Fruit fly (Drosophila melanogaster) whole organism, embryonic: ENCODE measurements around the gene CG7739.
A peak's percentile ranks its signal among the peaks of the same experiment; 100 is the strongest.

Experiments
- Atf-2 ChIP-seq: fragments of 200-800 bp; sonication (Bioruptor generic); optimal IDR thresholded peaks from 2 replicates; lab custom pipeline; 2016; ENCODE audit warnings: missing biosample characterization, missing genetic modification characterization
- Atf6 ChIP-seq: fragments of 200-800 bp; sonication (Bioruptor generic); IDR thresholded peaks from 2 replicates; pipeline ENCODE4 v1.3.6; 2022; ENCODE audit warnings: missing biosample characterization, missing genetic modification characterization
- CG11247 ChIP-seq: fragments of 200-800 bp; sonication (Bioruptor generic); IDR thresholded peaks from 2 replicates; pipeline ENCODE4 v1.3.6; 2022; ENCODE audit warnings: missing biosample characterization, missing genetic modification characterization
- CG11560 ChIP-seq: fragments of 200-800 bp; sonication (Bioruptor generic); IDR thresholded peaks from 3 replicates; pipeline ENCODE4 v1.3.6; 2022; ENCODE audit warnings: missing biosample characterization, missing genetic modification characterization
- CG12299 ChIP-seq: fragments of 200-800 bp; sonication (Bioruptor generic); optimal IDR thresholded peaks from 2 replicates; lab custom pipeline; 2018; ENCODE audit warnings: missing biosample characterization, mild to moderate bottlenecking, missing genetic modification characterization
- CG12391 ChIP-seq: fragments of 200-800 bp; sonication (Bioruptor generic); optimal IDR thresholded peaks from 3 replicates; lab custom pipeline; 2018; ENCODE audit warnings: missing biosample characterization, mild to moderate bottlenecking, missing genetic modification characterization, moderate library complexity
- CG12744 ChIP-seq: fragments of 200-800 bp; sonication (Bioruptor generic); optimal IDR thresholded peaks from 2 replicates; lab custom pipeline; 2016; ENCODE audit warnings: missing biosample characterization, missing genetic modification characterization
- CG15011 ChIP-seq: fragments of 200-800 bp; sonication (Bioruptor generic); optimal IDR thresholded peaks from 3 replicates; lab custom pipeline; 2018; ENCODE audit warnings: missing biosample characterization, mild to moderate bottlenecking, missing genetic modification characterization
- CG15696 ChIP-seq: fragments of 200-800 bp; sonication (Bioruptor generic); optimal IDR thresholded peaks from 2 replicates; lab custom pipeline; 2019; ENCODE audit warnings: missing biosample characterization, mild to moderate bottlenecking, missing genetic modification characterization, moderate library complexity
- CG17829 ChIP-seq: fragments of 200-800 bp; optimal IDR thresholded peaks from 2 replicates; lab custom pipeline; 2019; ENCODE audit warnings: missing biosample characterization, mild to moderate bottlenecking, missing genetic modification characterization, moderate library complexity
- CG17912 ChIP-seq: fragments of 200-800 bp; sonication (Bioruptor generic); optimal IDR thresholded peaks from 2 replicates; lab custom pipeline; 2018; ENCODE audit warnings: missing biosample characterization, mild to moderate bottlenecking, missing genetic modification characterization
- CG18476 ChIP-seq: fragments of 200-800 bp; sonication (Bioruptor generic); optimal IDR thresholded peaks from 2 replicates; lab custom pipeline; 2016; ENCODE audit warnings: missing biosample characterization, mild to moderate bottlenecking, missing genetic modification characterization
- CG2116 ChIP-seq: fragments of 200-800 bp; sonication (Bioruptor generic); optimal IDR thresholded peaks from 3 replicates; lab custom pipeline; 2018; ENCODE audit warnings: missing biosample characterization, mild to moderate bottlenecking, missing genetic modification characterization
- CG2712 ChIP-seq: fragments of 200-800 bp; optimal IDR thresholded peaks from 3 replicates; lab custom pipeline; 2019; ENCODE audit warnings: missing biosample characterization, mild to moderate bottlenecking, missing genetic modification characterization, moderate library complexity
- CG34376 ChIP-seq: fragments of 200-800 bp; sonication (Bioruptor generic); optimal IDR thresholded peaks from 2 replicates; lab custom pipeline; 2018; ENCODE audit warnings: missing biosample characterization, mild to moderate bottlenecking, missing genetic modification characterization
- CG3847 ChIP-seq: fragments of 200-800 bp; sonication (Bioruptor generic); IDR thresholded peaks from 2 replicates; pipeline ENCODE4 v1.3.6; 2022; ENCODE audit warnings: missing biosample characterization, missing genetic modification characterization
- CG4424 ChIP-seq: fragments of 200-800 bp; sonication (Bioruptor generic); optimal IDR thresholded peaks from 3 replicates; lab custom pipeline; 2016; ENCODE audit warnings: missing biosample characterization, missing genetic modification characterization
- CG5953 ChIP-seq: fragments of 200-800 bp; sonication (Bioruptor generic); IDR thresholded peaks from 2 replicates; pipeline ENCODE4 v1.3.6; 2022; ENCODE audit warnings: missing biosample characterization, missing genetic modification characterization
- CG6689 ChIP-seq: fragments of 200-800 bp; sonication (Bioruptor generic); IDR thresholded peaks from 2 replicates; pipeline ENCODE4 v1.3.6; 2022; ENCODE audit warnings: missing biosample characterization, missing genetic modification characterization
- CG7372 ChIP-seq: fragments of 200-800 bp; sonication (Bioruptor generic); IDR thresholded peaks from 2 replicates; pipeline ENCODE4 v1.3.6; 2022; ENCODE audit warnings: missing biosample characterization, missing genetic modification characterization
- CG7839 ChIP-seq: fragments of 200-800 bp; sonication (Bioruptor generic); optimal IDR thresholded peaks from 3 replicates; lab custom pipeline; 2018; ENCODE audit warnings: missing biosample characterization, mild to moderate bottlenecking, missing genetic modification characterization, moderate library complexity
- CG7987 ChIP-seq: fragments of 200-800 bp; sonication (Bioruptor generic); optimal IDR thresholded peaks from 2 replicates; lab custom pipeline; 2018; ENCODE audit warnings: missing biosample characterization, mild to moderate bottlenecking, missing genetic modification characterization, moderate library complexity
- CG8359 ChIP-seq: fragments of 200-800 bp; sonication (Bioruptor generic); optimal IDR thresholded peaks from 2 replicates; lab custom pipeline; 2017; ENCODE audit warnings: missing biosample characterization, mild to moderate bottlenecking, missing genetic modification characterization, borderline replicate concordance
- CG8944 ChIP-seq: fragments of 200-800 bp; sonication (Bioruptor generic); optimal IDR thresholded peaks from 3 replicates; lab custom pipeline; 2016; ENCODE audit warnings: missing biosample characterization, missing genetic modification characterization
- Ets97D ChIP-seq: fragments of 200-800 bp; sonication (Bioruptor generic); optimal IDR thresholded peaks from 3 replicates; lab custom pipeline; 2016; ENCODE audit warnings: missing biosample characterization, missing genetic modification characterization
- Gug ChIP-seq: fragments of 200-800 bp; sonication (Bioruptor generic); IDR thresholded peaks from 4 replicates; pipeline ENCODE4 v1.3.6; 2022; ENCODE audit warnings: missing biosample characterization, missing genetic modification characterization
- HLHmδ ChIP-seq: fragments of 200-800 bp; sonication (Bioruptor generic); optimal IDR thresholded peaks from 2 replicates; lab custom pipeline; 2018; ENCODE audit warnings: missing biosample characterization, mild to moderate bottlenecking, missing genetic modification characterization, moderate library complexity
- Hmx ChIP-seq: fragments of 200-800 bp; sonication (Bioruptor generic); optimal IDR thresholded peaks from 2 replicates; lab custom pipeline; 2016; ENCODE audit warnings: missing biosample characterization, missing genetic modification characterization
- Hr51 ChIP-seq, 2 experiments: fragments of 200-800 bp; sonication (Bioruptor generic); optimal IDR thresholded peaks; 2 replicates in 1 of 2; 3 replicates in 1 of 2; lab custom pipeline; 2016 to 2018; ENCODE audit warnings: missing biosample characterization in 2 of 2, missing genetic modification characterization in 2 of 2, mild to moderate bottlenecking in 1 of 2, moderate library complexity in 1 of 2
- Lim3 ChIP-seq: fragments of 200-800 bp; sonication (Bioruptor generic); IDR thresholded peaks from 2 replicates; pipeline ENCODE4 v1.3.6; 2022; ENCODE audit warnings: missing biosample characterization, missing genetic modification characterization
- Sin3A ChIP-seq: fragments of >200 bp; optimal IDR thresholded peaks from 2 replicates; lab custom pipeline; 2018
- Spps ChIP-seq: fragments of 200-800 bp; sonication (Bioruptor generic); optimal IDR thresholded peaks from 2 replicates; lab custom pipeline; 2018; ENCODE audit warnings: missing biosample characterization, mild to moderate bottlenecking, missing genetic modification characterization
- ap ChIP-seq: fragments of 200-800 bp; sonication (Bioruptor generic); IDR thresholded peaks from 2 replicates; pipeline ENCODE4 v1.3.6; 2022; ENCODE audit warnings: missing biosample characterization, missing genetic modification characterization
- cato ChIP-seq: fragments of 200-800 bp; sonication (Bioruptor generic); optimal IDR thresholded peaks from 2 replicates; lab custom pipeline; 2016; ENCODE audit warnings: missing biosample characterization, missing genetic modification characterization, borderline replicate concordance
- caup ChIP-seq: fragments of 200-800 bp; sonication (Bioruptor generic); optimal IDR thresholded peaks from 3 replicates; lab custom pipeline; 2017; ENCODE audit warnings: missing biosample characterization, mild to moderate bottlenecking, missing genetic modification characterization, moderate library complexity; ENCODE audit not compliant: severe bottlenecking
- dmrt11E ChIP-seq: fragments of 200-800 bp; sonication (Bioruptor generic); optimal IDR thresholded peaks from 3 replicates; lab custom pipeline; 2018; ENCODE audit warnings: missing biosample characterization, mild to moderate bottlenecking, missing genetic modification characterization, moderate library complexity
- ems ChIP-seq: fragments of 200-800 bp; sonication (Bioruptor generic); optimal IDR thresholded peaks from 3 replicates; lab custom pipeline; 2016; ENCODE audit warnings: missing biosample characterization, missing genetic modification characterization
- eve ChIP-seq, 2 experiments: fragments of >200 bp; optimal IDR thresholded peaks; 2 replicates each; lab custom pipeline; 2017; ENCODE audit warnings: missing biosample characterization in 2 of 2, missing genetic modification characterization in 2 of 2
- fru ChIP-seq: fragments of >200 bp; optimal IDR thresholded peaks from 2 replicates; lab custom pipeline; 2017
- h ChIP-seq: fragments of >200 bp; optimal IDR thresholded peaks from 2 replicates; lab custom pipeline; 2017
- insv ChIP-seq, 2 experiments: fragments of 200-800 bp; sonication (Bioruptor generic); optimal IDR thresholded peaks; 3 replicates each; lab custom pipeline; 2016 to 2018; ENCODE audit warnings: missing biosample characterization in 2 of 2, missing genetic modification characterization in 2 of 2
- kah ChIP-seq: fragments of 200-800 bp; sonication (Bioruptor generic); optimal IDR thresholded peaks from 2 replicates; lab custom pipeline; 2018; ENCODE audit warnings: missing biosample characterization, mild to moderate bottlenecking, missing genetic modification characterization
- ken ChIP-seq: fragments of 200-800 bp; sonication (Bioruptor generic); IDR thresholded peaks from 3 replicates; pipeline ENCODE4 v1.3.6; 2022; ENCODE audit warnings: missing biosample characterization, missing genetic modification characterization
- lola ChIP-seq, 3 experiments: fragments of >200 bp in 2 of 3; fragments of 200-800 bp in 1 of 3; sonication (Bioruptor generic) in 1 of 3; optimal IDR thresholded peaks; 2 replicates each; lab custom pipeline; 2017 to 2019; ENCODE audit warnings: missing biosample characterization in 3 of 3, missing genetic modification characterization in 3 of 3, mild to moderate bottlenecking in 1 of 3, moderate library complexity in 1 of 3
- mld ChIP-seq: fragments of 200-800 bp; sonication (Bioruptor generic); IDR thresholded peaks from 3 replicates; pipeline ENCODE4 v1.3.6; 2022; ENCODE audit warnings: missing biosample characterization, missing genetic modification characterization; ENCODE audit not compliant: partially characterized antibody
- nom ChIP-seq: fragments of 200-800 bp; sonication (Bioruptor generic); optimal IDR thresholded peaks from 2 replicates; lab custom pipeline; 2017; ENCODE audit warnings: missing biosample characterization, missing genetic modification characterization, mild to moderate bottlenecking, moderate library complexity, missing genetic modification reagents
- pnt ChIP-seq: fragments of 200-800 bp; sonication (Bioruptor generic); optimal IDR thresholded peaks from 3 replicates; lab custom pipeline; 2016; ENCODE audit warnings: missing biosample characterization, missing genetic modification characterization
- prd ChIP-seq, 3 experiments: fragments of >200 bp in 2 of 3; fragments of 200-800 bp in 1 of 3; sonication (Bioruptor generic) in 1 of 3; optimal IDR thresholded peaks in 2 of 3; IDR thresholded peaks in 1 of 3; 2 replicates in 2 of 3; 3 replicates in 1 of 3; pipeline versions ENCODE4 v1.3.6 to Lab custom; 2017 to 2022; ENCODE audit warnings: missing biosample characterization in 1 of 3, missing genetic modification characterization in 1 of 3
- psq ChIP-seq: fragments of 200-800 bp; sonication (Bioruptor generic); optimal IDR thresholded peaks from 2 replicates; lab custom pipeline; 2017; ENCODE audit warnings: missing biosample characterization, missing genetic modification characterization
- repo ChIP-seq: fragments of 200-800 bp; sonication (Bioruptor generic); optimal IDR thresholded peaks from 2 replicates; lab custom pipeline; 2016; ENCODE audit warnings: missing biosample characterization, missing genetic modification characterization

The CG7739 gene

DNA sequence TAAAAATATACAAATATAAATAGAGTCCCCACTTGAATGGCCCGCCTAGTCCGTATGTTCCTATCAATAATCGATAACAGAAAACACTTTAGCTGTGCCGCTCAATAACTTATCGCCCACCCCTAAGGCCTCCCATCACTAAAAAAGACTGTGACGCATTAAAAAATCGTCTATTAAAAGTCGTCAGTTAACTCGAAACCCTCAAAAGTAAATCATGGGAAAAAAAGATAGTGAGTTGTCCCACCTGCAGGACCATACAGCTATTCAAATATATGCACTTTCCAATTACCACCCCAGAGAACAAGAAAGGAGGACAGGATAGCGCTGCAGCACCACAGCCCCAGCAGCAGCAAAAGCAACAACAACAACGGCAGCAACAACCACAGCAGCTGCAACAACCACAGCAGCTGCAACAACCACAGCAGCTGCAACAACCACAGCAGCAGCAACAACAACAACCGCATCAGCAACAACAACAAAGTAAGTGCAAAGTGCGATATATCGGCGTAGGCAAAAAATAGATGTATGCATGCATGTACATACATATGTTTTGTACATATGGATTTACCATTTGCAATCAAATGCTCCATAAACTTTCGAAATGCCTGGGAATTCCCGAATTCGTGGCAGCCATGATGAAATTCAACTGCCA lies 8.7 kb downstream of the CG7739 start, which contains the start of gene AGO2 (continued):
- TF ChIP-seq CG2116 (peak; percentile 91), caup (no peak), CG5953 (GFP tag; lab: Robert Waterston, UW) (no peak), eve (GFP tag; optimal IDR thresholded peaks at IDR 0.05; lab: Kevin White, UChicago) (no peak), CG8944 (no peak), CG4424 (GFP tag; lab: Kevin White, UChicago) (no peak), CG18476 (GFP tag; lab: Kevin White, UChicago) (no peak), CG15696 (tag; lab: Kevin White, UChicago) (no peak), Atf-2 (GFP tag; lab: Kevin White, UChicago) (no peak), CG7839 (no peak), CG7987 (GFP tag; lab: Kevin White, UChicago) (no peak), kah (GFP tag; lab: Kevin White, UChicago) (no peak), mld (GFP tag; lab: Robert Waterston, UW) (no peak; the same call in 2 of the 3 replicates), lola (GFP tag; optimal IDR thresholded peaks at IDR 0.05; lab: Kevin White, UChicago) (no peak), Atf6 (GFP tag; lab: Robert Waterston, UW) (no peak), CG2712 (peak; percentile 6), Gug (GFP tag; lab: Robert Waterston, UW) (no peak), Hmx (GFP tag; lab: Kevin White, UChicago) (no peak), CG7372 (GFP tag; lab: Robert Waterston, UW) (no peak), h (no peak), prd (optimal IDR thresholded peaks at IDR 0.05; lab: Kevin White, UChicago) (no peak), prd (GFP tag; IDR thresholded peaks at IDR 0.05; lab: Robert Waterston, UW) (0 out of 3 replicates have a peak, but pooled peaks have one; percentile 14), CG17912 (GFP tag; lab: Kevin White, UChicago) (no peak), CG3847 (GFP tag; lab: Robert Waterston, UW) (no peak), Lim3 (GFP tag; lab: Robert Waterston, UW) (no peak), ap (GFP tag; lab: Robert Waterston, UW) (no peak), Ets97D (peak; percentile 17), CG12744 (no peak), CG11247 (no peak), CG12391 (tag; lab: Kevin White, UChicago) (no peak), insv (GFP tag; optimal IDR thresholded peaks at IDR 0.05; lab: Kevin White, UChicago) (peak in 1 of 2 experiments; percentile 33), ken (GFP tag; lab: Robert Waterston, UW) (no peak), dmrt11E (no peak), HLHmδ (GFP tag; lab: Kevin White, UChicago) (peak; percentile 16), psq (GFP tag; lab: Kevin White, UChicago) (no peak), Spps (tag; lab: Kevin White, UChicago) (no peak), CG17829 (tag; lab: Kevin White, UChicago) (peak; percentile 62), nom (GFP tag; lab: Kevin White, UChicago) (peak; percentile 100), repo (GFP tag; lab: Kevin White, UChicago) (no peak), Hr51 (GFP tag; optimal IDR thresholded peaks at IDR 0.05; lab: Kevin White, UChicago) (peak in 1 of 2 experiments; percentile 61), CG15011 (GFP tag; lab: Kevin White, UChicago) (no peak), CG11560 (tag; lab: Robert Waterston, UW) (no peak), CG12299 (tag; lab: Kevin White, UChicago) (peak; percentile 24), Sin3A (lab: Kevin White, UChicago) (peak; percentile 59), CG6689 (GFP tag; lab: Robert Waterston, UW) (0 out of 2 replicates have a peak, but pooled peaks have one; percentile 28), pnt (GFP tag; lab: Kevin White, UChicago) (no peak), cato (GFP tag; lab: Kevin White, UChicago) (no peak), CG8359 (GFP tag; lab: Kevin White, UChicago) (no peak), CG34376 (peak; percentile 12), ems (GFP tag; lab: Kevin White, UChicago) (no peak), fru (lab: Kevin White, UChicago) (no peak)
